Fruit fly (Drosophila melanogaster) whole organism, pupa: ENCODE results near the gene Mvd.

Source experiments
- CG13204 ChIP-seq: fragments of 200-800 bp; sonication (Bioruptor generic); optimal IDR thresholded peaks from 2 replicates; lab custom pipeline; 2018; ENCODE audit warnings: missing biosample characterization, mild to moderate bottlenecking, missing genetic modification characterization, moderate library complexity
- CG15710 ChIP-seq: fragments of 200-800 bp; sonication (Bioruptor generic); optimal IDR thresholded peaks from 2 replicates; lab custom pipeline; 2018; ENCODE audit warnings: missing biosample characterization, mild to moderate bottlenecking, missing genetic modification characterization, moderate library complexity
- CG17806 ChIP-seq: fragments of 200-800 bp; sonication (Bioruptor generic); optimal IDR thresholded peaks from 2 replicates; lab custom pipeline; 2018; ENCODE audit warnings: missing biosample characterization, mild to moderate bottlenecking, missing genetic modification characterization, moderate library complexity
- CG32121 ChIP-seq: fragments of 200-800 bp; sonication (Bioruptor generic); IDR thresholded peaks from 2 replicates; pipeline ENCODE4 v1.3.6; 2022; ENCODE audit warnings: missing biosample characterization, missing genetic modification characterization
- CG4496 ChIP-seq: fragments of 200-800 bp; sonication (Bioruptor generic); IDR thresholded peaks from 3 replicates; pipeline ENCODE4 v1.3.6; 2022; ENCODE audit warnings: missing biosample characterization, missing genetic modification characterization
- CG8301 ChIP-seq: fragments of 200-800 bp; sonication (Bioruptor generic); optimal IDR thresholded peaks from 2 replicates; lab custom pipeline; 2018; ENCODE audit warnings: missing biosample characterization, mild to moderate bottlenecking, missing genetic modification characterization
- D1 ChIP-seq: fragments of 200-800 bp; sonication (Bioruptor generic); optimal IDR thresholded peaks from 2 replicates; lab custom pipeline; 2018; ENCODE audit warnings: missing biosample characterization, mild to moderate bottlenecking, missing genetic modification characterization, moderate library complexity
- Pif1A ChIP-seq: fragments of 200-800 bp; sonication (Bioruptor generic); optimal IDR thresholded peaks from 3 replicates; lab custom pipeline; 2016; ENCODE audit warnings: missing biosample characterization, missing genetic modification characterization
- Pif1B ChIP-seq: fragments of 200-800 bp; sonication (Bioruptor generic); optimal IDR thresholded peaks from 3 replicates; lab custom pipeline; 2016; ENCODE audit warnings: missing biosample characterization, missing genetic modification characterization
- Snoo ChIP-seq: fragments of 200-800 bp; sonication (Bioruptor generic); optimal IDR thresholded peaks from 3 replicates; lab custom pipeline; 2017; ENCODE audit warnings: missing biosample characterization, mild to moderate bottlenecking, missing genetic modification characterization, inconsistent platforms
- fd96Ca ChIP-seq: fragments of 200-800 bp; sonication (Bioruptor generic); IDR thresholded peaks from 3 replicates; pipeline ENCODE4 v1.3.6; 2022; ENCODE audit warnings: missing biosample characterization, missing genetic modification characterization
- gl ChIP-seq: fragments of 200-800 bp; sonication (Bioruptor generic); optimal IDR thresholded peaks from 2 replicates; lab custom pipeline; 2018; ENCODE audit warnings: missing biosample characterization, mild to moderate bottlenecking, missing genetic modification characterization

DNA sequence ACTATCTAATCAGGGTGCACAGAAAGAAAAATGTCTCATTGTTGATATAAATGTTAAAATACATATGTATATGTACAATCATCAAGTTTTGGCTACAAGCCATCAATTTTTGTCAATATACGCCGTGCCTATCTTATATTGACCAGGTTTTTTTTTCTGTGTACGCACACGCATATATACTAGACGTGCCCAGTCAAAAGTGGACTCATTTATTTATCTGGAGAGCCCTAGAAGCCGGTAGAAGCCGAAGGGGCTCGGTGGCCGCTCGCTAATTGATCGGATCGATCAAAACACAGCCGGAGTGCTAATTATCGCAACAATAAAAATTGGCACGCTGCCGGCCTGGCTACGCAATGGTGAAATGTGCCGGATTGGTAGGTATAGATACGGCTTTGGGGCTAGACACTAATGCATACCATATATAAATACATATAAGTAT lies 8.7 kb upstream of the Mvd start:
- TF ChIP-seq Snoo (tag; lab: Kevin White, UChicago), result peak; percentile 26
- TF ChIP-seq CG17806 (tag; lab: Kevin White, UChicago), result peak; percentile 60
- TF ChIP-seq fd96Ca, result peak; percentile 70; the same call in 1 of the 3 replicates
- no peak for TF ChIP-seq D1 (tag; lab: Kevin White, UChicago)
- TF ChIP-seq CG32121, result peak; percentile 74; the same call in 1 of the 2 replicates
- peak; percentile 13 for TF ChIP-seq CG15710
- peak; percentile 56 for TF ChIP-seq Pif1B (GFP tag; lab: Kevin White, UChicago)
- peak; percentile 45 for TF ChIP-seq Pif1A
- TF ChIP-seq CG4496 (GFP tag; lab: Robert Waterston, UW), result peak; percentile 84
- TF ChIP-seq gl (tag; lab: Kevin White, UChicago), result no peak
- peak; percentile 45 for TF ChIP-seq CG8301 (tag; lab: Kevin White, UChicago)
- TF ChIP-seq CG13204 (GFP tag; lab: Kevin White, UChicago), result no peak
